Worm (Caenorhabditis elegans): ENCODE data around the gene skr-16.

Gene skr-16

ce11 chrIV:7182818-7183217, 14.3 kb downstream of the skr-16 start:
- TF ChIP-seq xbp-1 (tag; optimal IDR thresholded peaks at IDR 0.05): no peak
- no peak for TF ChIP-seq lsy-2 (tag; optimal IDR thresholded peaks at IDR 0.05)
- TF ChIP-seq pqm-1 (tag; optimal IDR thresholded peaks at IDR 0.05): no peak
- no peak for TF ChIP-seq tbx-2 (tag; optimal IDR thresholded peaks at IDR 0.05)

DNA sequence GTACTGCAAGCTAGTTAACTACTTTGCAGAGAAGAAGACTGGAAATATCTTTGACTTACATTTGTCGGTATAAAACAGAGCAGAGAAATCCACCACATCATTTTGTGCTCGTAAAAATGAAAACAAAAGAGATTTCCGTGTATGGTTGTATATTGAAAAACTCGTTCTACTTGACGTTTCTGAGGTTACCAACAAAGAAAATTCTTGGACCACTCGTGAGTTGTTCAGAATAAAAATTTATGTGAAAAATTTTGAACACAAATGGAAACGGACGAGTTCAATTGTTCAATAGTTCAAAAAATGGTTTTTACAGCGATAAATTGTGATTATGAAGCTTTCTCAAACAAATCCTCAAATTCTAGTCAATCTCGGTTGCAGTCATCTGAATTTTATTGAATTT, 16.1 kb downstream of the skr-16 start, which contains the start of gene clec-179:
clec-179 (minus strand) TSS at position 101 of the 400 bp plus-strand sequence.
- TF ChIP-seq ces-1 (GFP tag; optimal IDR thresholded peaks at IDR 0.05): no peak
- TF ChIP-seq dsc-1 (tag; optimal IDR thresholded peaks at IDR 0.05): no peak
- TF ChIP-seq egl-27 (tag; optimal IDR thresholded peaks at IDR 0.05): no peak
- TF ChIP-seq nhr-77 (tag; optimal IDR thresholded peaks at IDR 0.05): no peak
- TF ChIP-seq nhr-76 (tag; optimal IDR thresholded peaks at IDR 0.05): no peak
- TF ChIP-seq sox-4 (tag; optimal IDR thresholded peaks at IDR 0.05): no peak
- no peak for TF ChIP-seq unc-30 (tag; optimal IDR thresholded peaks at IDR 0.05)
- TF ChIP-seq lin-13 (GFP tag; optimal IDR thresholded peaks at IDR 0.05): no peak
- TF ChIP-seq lin-39 (tag; optimal IDR thresholded peaks at IDR 0.05): no peak
- no peak for TF ChIP-seq irx-1 (tag; optimal IDR thresholded peaks at IDR 0.05)
- TF ChIP-seq dpl-1 (GFP tag; optimal IDR thresholded peaks at IDR 0.05): no peak
- TF ChIP-seq fkh-4 (tag; optimal IDR thresholded peaks at IDR 0.05; ENCODE audit: borderline replicate concordance): no peak
- TF ChIP-seq efl-3 (GFP tag; optimal IDR thresholded peaks at IDR 0.05): no peak
- no peak for TF ChIP-seq sup-37 (GFP tag; optimal IDR thresholded peaks at IDR 0.05)
- TF ChIP-seq xbp-1 (tag; optimal IDR thresholded peaks at IDR 0.05): no peak
- no peak for TF ChIP-seq ets-5 (GFP tag; IDR thresholded peaks at IDR 0.05)
- TF ChIP-seq ztf-11 (tag; optimal IDR thresholded peaks at IDR 0.05): no peak
- TF ChIP-seq skn-1 (tag; optimal IDR thresholded peaks at IDR 0.05): no peak

- TF ChIP-seq tlp-1 (tag; optimal IDR thresholded peaks at IDR 0.05): no peak
- no peak for TF ChIP-seq C04F5.9 (tag; optimal IDR thresholded peaks at IDR 0.05)
- TF ChIP-seq ama-1 (optimal IDR thresholded peaks at IDR 0.05): no peak
- no peak for TF ChIP-seq lin-14 (GFP tag; optimal IDR thresholded peaks at IDR 0.05)
- TF ChIP-seq nhr-11 (tag; optimal IDR thresholded peaks at IDR 0.05): no peak
- no peak for TF ChIP-seq hpl-2 (GFP tag; optimal IDR thresholded peaks at IDR 0.05)
- no peak for TF ChIP-seq ces-1 (GFP tag; optimal IDR thresholded peaks at IDR 0.05)
- TF ChIP-seq blmp-1 (tag; optimal IDR thresholded peaks at IDR 0.05): no peak
- no peak for TF ChIP-seq unc-98 (GFP tag; IDR thresholded peaks at IDR 0.05)
- no peak for TF ChIP-seq aha-1 (tag; optimal IDR thresholded peaks at IDR 0.05)
- TF ChIP-seq pax-3 (tag; optimal IDR thresholded peaks at IDR 0.05): no peak
These were observed 18.2 kb downstream of the skr-16 start, which contains the start of gene str-249 for ce11 chrIV:7186756-7187155. Gene str-249 (minus strand): TSS chrIV:7186856.

- TF ChIP-seq ces-1 (GFP tag; optimal IDR thresholded peaks at IDR 0.05) (no peak), rnt-1 (tag; optimal IDR thresholded peaks at IDR 0.05) (no peak), fkh-4 (tag; optimal IDR thresholded peaks at IDR 0.05; ENCODE audit: borderline replicate concordance) (no peak), skn-1 (tag; optimal IDR thresholded peaks at IDR 0.05) (no peak), nhr-28 (tag; optimal IDR thresholded peaks at IDR 0.05) (no peak), dpl-1 (GFP tag; optimal IDR thresholded peaks at IDR 0.05) (no peak), pag-3 (tag; optimal IDR thresholded peaks at IDR 0.05; ENCODE audit: borderline replicate concordance, insufficient read depth) (no peak), aly-2 (tag; optimal IDR thresholded peaks at IDR 0.05) (no peak), ztf-4 (tag; optimal IDR thresholded peaks at IDR 0.05) (no peak), lin-39 (tag; optimal IDR thresholded peaks at IDR 0.05) (no peak), snpc-4 (tag; optimal IDR thresholded peaks at IDR 0.05) (no peak), sox-4 (tag; optimal IDR thresholded peaks at IDR 0.05) (no peak), nhr-71 (tag; optimal IDR thresholded peaks at IDR 0.05) (no peak), lsy-2 (tag; optimal IDR thresholded peaks at IDR 0.05) (no peak)
These were observed 19.5 kb downstream of the skr-16 start, which contains the start of gene C42D4.13 for ce11 chrIV:7188030-7188429. Gene C42D4.13 (minus strand): TSS chrIV:7188130.
